Fruit fly (Drosophila melanogaster): ENCODE results near the gene lcs.

The lcs gene

dm6 chrX:21367363-21368072 is 29.6 kb downstream of the lcs start (continued):
- peak in 1 of 2 experiments; percentile 9 for TF ChIP-seq Trl (optimal IDR thresholded peaks at IDR 0.05)
- peak; percentile 94 for TF ChIP-seq Trl (GFP tag; optimal IDR thresholded peaks at IDR 0.05)
- TF ChIP-seq Doc3 (GFP tag; IDR thresholded peaks at IDR 0.05; ENCODE audit: partially characterized antibody) = no peak
- TF ChIP-seq danr (GFP tag; IDR thresholded peaks at IDR 0.05) = peak; percentile 96
- TF ChIP-seq grn (GFP tag; optimal IDR thresholded peaks at IDR 0.05) = peak; percentile 62
- TF ChIP-seq CG2889 (GFP tag; IDR thresholded peaks at IDR 0.05) = peak; percentile 92
- TF ChIP-seq Fer2 (tag; optimal IDR thresholded peaks at IDR 0.05) = peak; percentile 97
- peak; percentile 97 for TF ChIP-seq CG18476 (GFP tag; optimal IDR thresholded peaks at IDR 0.05)
- TF ChIP-seq wdn (GFP tag; IDR thresholded peaks at IDR 0.05) = peak; percentile 94
- peak; percentile 95 for TF ChIP-seq tx (GFP tag; optimal IDR thresholded peaks at IDR 0.05)
- peak; percentile 94 for TF ChIP-seq Gug (GFP tag; IDR thresholded peaks at IDR 0.05)
- TF ChIP-seq MTF-1 (GFP tag; optimal IDR thresholded peaks at IDR 0.05; ENCODE audit: borderline replicate concordance) = peak; percentile 92
- no peak for TF ChIP-seq CG42726 (GFP tag; IDR thresholded peaks at IDR 0.05; ENCODE audit: partially characterized antibody)
- TF ChIP-seq CG6654 (GFP tag; optimal IDR thresholded peaks at IDR 0.05) = peak; percentile 91
- TF ChIP-seq dmrt11E (tag; optimal IDR thresholded peaks at IDR 0.05) = peak; percentile 94
- TF ChIP-seq CG4282 (GFP tag; optimal IDR thresholded peaks at IDR 0.05) = peak; percentile 90
- TF ChIP-seq CG4404 (GFP tag; IDR thresholded peaks at IDR 0.05) = peak; percentile 95
- TF ChIP-seq tup (GFP tag; optimal IDR thresholded peaks at IDR 0.05) = peak; percentile 83
- TF ChIP-seq MESR4 (GFP tag; optimal IDR thresholded peaks at IDR 0.05) = peak; percentile 39
- TF ChIP-seq peb (GFP tag; IDR thresholded peaks at IDR 0.05) = peak; percentile 95
- peak; percentile 89 for TF ChIP-seq psq (GFP tag; optimal IDR thresholded peaks at IDR 0.05)
- TF ChIP-seq CG8765 (GFP tag; IDR thresholded peaks at IDR 0.05) = peak; percentile 92
- TF ChIP-seq CG2120 (GFP tag; optimal IDR thresholded peaks at IDR 0.05) = peak; percentile 99
- peak; percentile 91 for TF ChIP-seq eyg (GFP tag; optimal IDR thresholded peaks at IDR 0.05)
- TF ChIP-seq her (GFP tag; optimal IDR thresholded peaks at IDR 0.05) = peak; percentile 91
- peak; percentile 99 for TF ChIP-seq CG34376 (GFP tag; optimal IDR thresholded peaks at IDR 0.05)
- TF ChIP-seq CG6791 (GFP tag; IDR thresholded peaks at IDR 0.05; ENCODE audit: partially characterized antibody) = no peak
- peak in 1 of 2 experiments; percentile 56 for TF ChIP-seq crp (GFP tag; optimal IDR thresholded peaks at IDR 0.05)
- TF ChIP-seq Fer3 (tag; optimal IDR thresholded peaks at IDR 0.05) = peak; percentile 98
- peak; percentile 96 for TF ChIP-seq Hand (GFP tag; optimal IDR thresholded peaks at IDR 0.05)
- no peak for TF ChIP-seq mld (GFP tag; IDR thresholded peaks at IDR 0.05; ENCODE audit: partially characterized antibody)
- peak; percentile 87 for TF ChIP-seq Ets97D (GFP tag; optimal IDR thresholded peaks at IDR 0.05)
- peak; percentile 97 for TF ChIP-seq nom (GFP tag; optimal IDR thresholded peaks at IDR 0.05)
- peak; percentile 98 for TF ChIP-seq CG30403 (GFP tag; optimal IDR thresholded peaks at IDR 0.05)
- TF ChIP-seq tgo (GFP tag; IDR thresholded peaks at IDR 0.05) = peak; percentile 97
- TF ChIP-seq lov (optimal IDR thresholded peaks at IDR 0.05) = no peak
- TF ChIP-seq lov (GFP tag; IDR thresholded peaks at IDR 0.05) = peak; percentile 82
- peak; percentile 99 for TF ChIP-seq CG12104 (GFP tag; optimal IDR thresholded peaks at IDR 0.05)
- peak; percentile 94 for TF ChIP-seq disco-r (GFP tag; optimal IDR thresholded peaks at IDR 0.05)
- peak; percentile 88 for TF ChIP-seq CG17802 (tag; optimal IDR thresholded peaks at IDR 0.05)
- peak; percentile 96 for TF ChIP-seq CG2875 (GFP tag; optimal IDR thresholded peaks at IDR 0.05)
- peak; percentile 93 for TF ChIP-seq CG10274 (GFP tag; optimal IDR thresholded peaks at IDR 0.05)
- no peak for TF ChIP-seq Dfd (GFP tag; optimal IDR thresholded peaks at IDR 0.05)
- TF ChIP-seq Poxn (GFP tag; IDR thresholded peaks at IDR 0.05) = peak; percentile 82
- no peak for TF ChIP-seq CG2129 (GFP tag; IDR thresholded peaks at IDR 0.05; ENCODE audit: partially characterized antibody)
- peak; percentile 98 for TF ChIP-seq Asciz (GFP tag; optimal IDR thresholded peaks at IDR 0.05)
- peak; percentile 99 for TF ChIP-seq Oli (tag; optimal IDR thresholded peaks at IDR 0.05)
- peak; percentile 95 for TF ChIP-seq pb (GFP tag; optimal IDR thresholded peaks at IDR 0.05)
- TF ChIP-seq dpn (GFP tag; optimal IDR thresholded peaks at IDR 0.05) = peak; percentile 97 to 98
